Worm (Caenorhabditis elegans): ENCODE data around the gene K08H10.6.

DNA sequence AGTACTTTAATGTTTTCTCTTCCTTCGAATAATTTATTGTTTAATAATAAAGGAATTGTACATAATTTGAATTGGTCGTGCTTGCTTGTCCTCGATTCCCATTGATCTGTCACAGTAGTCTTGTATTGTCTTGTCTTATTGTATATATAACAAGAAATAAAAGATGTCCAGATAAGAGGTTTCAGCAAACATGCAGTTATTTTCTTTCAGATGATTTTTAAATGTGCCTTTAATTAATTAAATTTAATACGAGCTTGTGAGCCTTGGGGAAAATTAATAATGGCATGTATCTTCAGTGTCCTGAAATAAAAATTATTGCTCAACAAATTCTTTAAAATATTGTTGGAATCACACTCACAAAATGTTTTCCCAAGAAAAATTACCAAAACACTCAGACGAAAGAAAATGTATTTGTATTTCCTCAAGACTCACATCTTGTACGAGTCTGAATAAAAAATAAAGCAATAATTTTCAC lies 27.4 kb upstream of the K08H10.6 start:
- TF ChIP-seq ztf-4 (tag; optimal IDR thresholded peaks at IDR 0.05) (no peak), ztf-11 (tag; optimal IDR thresholded peaks at IDR 0.05) (no peak), mab-5 (tag; optimal IDR thresholded peaks at IDR 0.05) (no peak), ama-1 (optimal IDR thresholded peaks at IDR 0.05) (no peak), nhr-77 (tag; optimal IDR thresholded peaks at IDR 0.05) (no peak), C34F6.9 (tag; optimal IDR thresholded peaks at IDR 0.05) (no peak), R02D3.7 (tag; optimal IDR thresholded peaks at IDR 0.05) (no peak), sma-9 (GFP tag; optimal IDR thresholded peaks at IDR 0.05) (no peak), sma-9 (tag; optimal IDR thresholded peaks at IDR 0.05) (no peak), lin-11 (tag; optimal IDR thresholded peaks at IDR 0.05) (no peak), fos-1 (tag; optimal IDR thresholded peaks at IDR 0.05) (no peak), sem-4 (tag; optimal IDR thresholded peaks at IDR 0.05) (no peak), lin-13 (GFP tag; optimal IDR thresholded peaks at IDR 0.05) (no peak)

Data from whole organism, L2 larva.